Fruit fly (Drosophila melanogaster) whole organism, embryonic: ENCODE results near the gene CG15572.
"Not testable (repeated sequence)": the region's sequence is repeated elsewhere in the genome, so short reads cannot be mapped to it uniquely, and the experiment has no call there.

Experiments used
- Ada2b ChIP-seq: fragments of 200-800 bp; sonication (Bioruptor generic); IDR thresholded peaks from 2 replicates; pipeline ENCODE4 v1.3.6; 2022; ENCODE audit warnings: missing biosample characterization, missing genetic modification characterization
- Aef1 ChIP-seq: fragments of 200-800 bp; sonication (Bioruptor generic); IDR thresholded peaks from 3 replicates; pipeline ENCODE4 v1.3.6; 2022; ENCODE audit warnings: missing biosample characterization, missing genetic modification characterization
- CG1024 ChIP-seq: fragments of 200-800 bp; sonication (Bioruptor generic); IDR thresholded peaks from 2 replicates; pipeline ENCODE4 v1.3.6; 2022; ENCODE audit warnings: missing biosample characterization, missing genetic modification characterization
- CG11085 ChIP-seq: fragments of 200-800 bp; sonication (Bioruptor generic); IDR thresholded peaks from 2 replicates; pipeline ENCODE4 v1.3.6; 2022; ENCODE audit warnings: missing biosample characterization, missing genetic modification characterization
- CG11247 ChIP-seq: fragments of 200-800 bp; sonication (Bioruptor generic); IDR thresholded peaks from 2 replicates; pipeline ENCODE4 v1.3.6; 2022; ENCODE audit warnings: missing biosample characterization, missing genetic modification characterization
- CG14441 ChIP-seq: fragments of 200-800 bp; sonication (Bioruptor generic); IDR thresholded peaks from 2 replicates; pipeline ENCODE4 v1.3.6; 2022; ENCODE audit warnings: missing biosample characterization, missing genetic modification characterization
- CG14667 ChIP-seq: fragments of 200-800 bp; sonication (Bioruptor generic); IDR thresholded peaks from 2 replicates; pipeline ENCODE4 v1.3.6; 2022; ENCODE audit warnings: missing biosample characterization, missing genetic modification characterization
- CG17328 ChIP-seq: fragments of 200-800 bp; sonication (Bioruptor generic); IDR thresholded peaks from 2 replicates; pipeline ENCODE4 v1.3.6; 2022; ENCODE audit warnings: missing biosample characterization, missing genetic modification characterization
- CG31224 ChIP-seq: fragments of 200-800 bp; sonication (Bioruptor generic); IDR thresholded peaks from 2 replicates; pipeline ENCODE4 v1.3.6; 2022; ENCODE audit warnings: missing biosample characterization, missing genetic modification characterization
- CG34422 ChIP-seq: fragments of 200-800 bp; sonication (Bioruptor generic); IDR thresholded peaks from 3 replicates; pipeline ENCODE4 v1.3.6; 2022; ENCODE audit warnings: missing biosample characterization, missing genetic modification characterization
- CG3847 ChIP-seq: fragments of 200-800 bp; sonication (Bioruptor generic); IDR thresholded peaks from 2 replicates; pipeline ENCODE4 v1.3.6; 2022; ENCODE audit warnings: missing biosample characterization, missing genetic modification characterization
- CG4730 ChIP-seq: fragments of 200-800 bp; sonication (Bioruptor generic); IDR thresholded peaks from 2 replicates; pipeline ENCODE4 v1.3.6; 2022; ENCODE audit warnings: missing biosample characterization, missing genetic modification characterization
- CG6272 ChIP-seq: fragments of 200-800 bp; sonication (Bioruptor generic); IDR thresholded peaks from 2 replicates; pipeline ENCODE4 v1.3.6; 2022; ENCODE audit warnings: missing biosample characterization, missing genetic modification characterization
- CG6689 ChIP-seq: fragments of 200-800 bp; sonication (Bioruptor generic); IDR thresholded peaks from 2 replicates; pipeline ENCODE4 v1.3.6; 2022; ENCODE audit warnings: missing biosample characterization, missing genetic modification characterization
- CG8765 ChIP-seq: fragments of 200-800 bp; sonication (Bioruptor generic); IDR thresholded peaks from 2 replicates; pipeline ENCODE4 v1.3.6; 2022; ENCODE audit warnings: missing biosample characterization, missing genetic modification characterization
- CG9215 ChIP-seq: fragments of 200-800 bp; sonication (Bioruptor generic); IDR thresholded peaks from 2 replicates; pipeline ENCODE4 v1.3.6; 2022; ENCODE audit warnings: missing biosample characterization, missing genetic modification characterization
- Dll ChIP-seq: fragments of 200-800 bp; sonication (Bioruptor generic); IDR thresholded peaks from 4 replicates; pipeline ENCODE4 v1.3.6; 2022; ENCODE audit warnings: missing biosample characterization, missing genetic modification characterization; ENCODE audit not compliant: partially characterized antibody
- Drgx ChIP-seq: fragments of 200-800 bp; sonication (Bioruptor generic); IDR thresholded peaks from 2 replicates; pipeline ENCODE4 v1.3.6; 2022; ENCODE audit warnings: missing biosample characterization, missing genetic modification characterization
- E2f1 ChIP-seq: fragments of 200-800 bp; sonication (Bioruptor generic); IDR thresholded peaks from 2 replicates; pipeline ENCODE4 v1.3.6; 2022; ENCODE audit warnings: missing biosample characterization, missing genetic modification characterization
- H2.0 ChIP-seq: fragments of 200-800 bp; sonication (Bioruptor generic); IDR thresholded peaks from 2 replicates; pipeline ENCODE4 v1.3.6; 2022; ENCODE audit warnings: missing biosample characterization, missing genetic modification characterization
- Nf-YA ChIP-seq: fragments of 200-800 bp; sonication (Bioruptor generic); IDR thresholded peaks from 2 replicates; pipeline ENCODE4 v1.3.6; 2022; ENCODE audit warnings: missing biosample characterization, missing genetic modification characterization
- Ptx1 ChIP-seq: fragments of 200-800 bp; sonication (Bioruptor generic); IDR thresholded peaks from 2 replicates; pipeline ENCODE4 v1.3.6; 2022; ENCODE audit warnings: missing biosample characterization, missing genetic modification characterization
- Taf1 ChIP-seq: fragments of 200-800 bp; sonication (Bioruptor generic); IDR thresholded peaks from 2 replicates; pipeline ENCODE4 v1.3.6; 2022; ENCODE audit warnings: missing biosample characterization, missing genetic modification characterization
- Xrp1 ChIP-seq: fragments of 200-800 bp; sonication (Bioruptor generic); IDR thresholded peaks from 2 replicates; pipeline ENCODE4 v1.3.6; 2022; ENCODE audit warnings: missing biosample characterization, missing genetic modification characterization
- al ChIP-seq: fragments of 200-800 bp; sonication (Bioruptor generic); IDR thresholded peaks from 2 replicates; pipeline ENCODE4 v1.3.6; 2022; ENCODE audit warnings: missing biosample characterization, missing genetic modification characterization
- ap ChIP-seq: fragments of 200-800 bp; sonication (Bioruptor generic); IDR thresholded peaks from 2 replicates; pipeline ENCODE4 v1.3.6; 2022; ENCODE audit warnings: missing biosample characterization, missing genetic modification characterization
- ash1 ChIP-seq: fragments of 200-800 bp; sonication (Bioruptor generic); optimal IDR thresholded peaks from 2 replicates; lab custom pipeline; 2018; ENCODE audit warnings: missing biosample characterization, mild to moderate bottlenecking, missing genetic modification characterization
- bbx ChIP-seq: fragments of 200-800 bp; sonication (Bioruptor generic); IDR thresholded peaks from 2 replicates; pipeline ENCODE4 v1.3.6; 2022; ENCODE audit warnings: missing biosample characterization, missing genetic modification characterization; ENCODE audit not compliant: partially characterized antibody
- cas ChIP-seq: fragments of 200-800 bp; sonication (Bioruptor generic); IDR thresholded peaks from 2 replicates; pipeline ENCODE4 v1.3.6; 2022; ENCODE audit warnings: missing biosample characterization, missing genetic modification characterization
- dysf ChIP-seq: fragments of 200-800 bp; sonication (Bioruptor generic); IDR thresholded peaks from 3 replicates; pipeline ENCODE4 v1.3.6; 2022; ENCODE audit warnings: missing biosample characterization, missing genetic modification characterization
- emc ChIP-seq: fragments of 200-800 bp; sonication (Bioruptor generic); optimal IDR thresholded peaks from 2 replicates; lab custom pipeline; 2016; ENCODE audit warnings: missing biosample characterization, missing genetic modification characterization
- fu2 ChIP-seq: fragments of 200-800 bp; sonication (Bioruptor generic); optimal IDR thresholded peaks from 2 replicates; lab custom pipeline; 2016; ENCODE audit warnings: missing biosample characterization, missing genetic modification characterization
- gsb ChIP-seq: fragments of 200-800 bp; sonication (Bioruptor generic); IDR thresholded peaks from 2 replicates; pipeline ENCODE4 v1.3.6; 2022; ENCODE audit warnings: missing biosample characterization, missing genetic modification characterization
- ken ChIP-seq: fragments of 200-800 bp; sonication (Bioruptor generic); IDR thresholded peaks from 3 replicates; pipeline ENCODE4 v1.3.6; 2022; ENCODE audit warnings: missing biosample characterization, missing genetic modification characterization
- pzg ChIP-seq: fragments of 200-800 bp; sonication (Bioruptor generic); optimal IDR thresholded peaks from 3 replicates; lab custom pipeline; 2018; ENCODE audit warnings: missing biosample characterization, mild to moderate bottlenecking, missing genetic modification characterization, moderate library complexity
- ranshi ChIP-seq: fragments of 200-800 bp; sonication (Bioruptor generic); IDR thresholded peaks from 2 replicates; pipeline ENCODE4 v1.3.6; 2022; ENCODE audit warnings: missing biosample characterization, missing genetic modification characterization
- rib ChIP-seq: fragments of 200-800 bp; sonication (Bioruptor generic); IDR thresholded peaks from 2 replicates; pipeline ENCODE4 v1.3.6; 2022; ENCODE audit warnings: missing biosample characterization, missing genetic modification characterization
- sens ChIP-seq: fragments of 200-800 bp; sonication (Bioruptor generic); peaks from one replicate; lab custom pipeline; 2016; ENCODE audit warnings: missing biosample characterization, missing genetic modification characterization
- sens-2 ChIP-seq: fragments of 200-800 bp; sonication (Bioruptor generic); IDR thresholded peaks from 2 replicates; pipeline ENCODE4 v1.3.6; 2022; ENCODE audit warnings: missing biosample characterization, missing genetic modification characterization
- slbo ChIP-seq: fragments of 200-800 bp; sonication (Bioruptor generic); IDR thresholded peaks from 2 replicates; pipeline ENCODE4 v1.3.6; 2022; ENCODE audit warnings: missing biosample characterization, missing genetic modification characterization
- wdn ChIP-seq: fragments of 200-800 bp; sonication (Bioruptor generic); IDR thresholded peaks from 2 replicates; pipeline ENCODE4 v1.3.6; 2022; ENCODE audit warnings: missing biosample characterization, missing genetic modification characterization

CG15572 gene

dm6 chrX:4318001-4318400, 49.5 kb downstream of the CG15572 start (continued):
- TF ChIP-seq CG17328 (GFP tag; lab: Robert Waterston, UW) (peak; percentile 45; the same call in 1 of the 2 replicates), CG4730 (GFP tag; lab: Robert Waterston, UW) (peak; percentile 51; the same call in 1 of the 2 replicates), rib (0 out of 2 replicates have a peak, but pooled peaks have one; percentile 40), sens (GFP tag; lab: Kevin White, UChicago) (peak; percentile 51), gsb (peak; percentile 21; the same call in 1 of the 2 replicates), al (GFP tag; lab: Robert Waterston, UW) (peak; percentile 42; the same call in 1 of the 2 replicates), CG8765 (peak; percentile 35; the same call in 1 of the 2 replicates), Dll (GFP tag; lab: Robert Waterston, UW) (0 out of 4 replicates have a peak, but pooled peaks have one; percentile 23), bbx (GFP tag; lab: Robert Waterston, UW) (0 out of 2 replicates have a peak, but pooled peaks have one; percentile 4), Nf-YA (GFP tag; lab: Robert Waterston, UW) (peak; percentile 32; the same call in 1 of the 2 replicates), cas (peak; percentile 29; the same call in 1 of the 2 replicates), Xrp1 (peak; percentile 48; the same call in 1 of the 2 replicates), CG34422 (peak; percentile 71), E2f1 (GFP tag; lab: Robert Waterston, UW) (peak; percentile 36; the same call in 1 of the 2 replicates), Drgx (peak; percentile 39; the same call in 1 of the 2 replicates), slbo (GFP tag; lab: Robert Waterston, UW) (peak; percentile 79), CG1024 (GFP tag; lab: Robert Waterston, UW) (peak; percentile 51), ken (GFP tag; lab: Robert Waterston, UW) (peak; percentile 56; the same call in 1 of the 3 replicates), H2.0 (GFP tag; lab: Robert Waterston, UW) (peak; percentile 53; the same call in 1 of the 2 replicates), ranshi (GFP tag; lab: Robert Waterston, UW) (peak; percentile 64; the same call in 1 of the 2 replicates), ap (GFP tag; lab: Robert Waterston, UW) (peak; percentile 42; the same call in 1 of the 2 replicates), dysf (GFP tag; lab: Robert Waterston, UW) (peak; percentile 58; the same call in 2 of the 3 replicates), Aef1 (GFP tag; lab: Robert Waterston, UW) (peak; percentile 60), wdn (0 out of 2 replicates have a peak, but pooled peaks have one; percentile 39), CG14667 (peak; percentile 52), CG9215 (GFP tag; lab: Robert Waterston, UW) (peak; percentile 54), sens-2 (0 out of 2 replicates have a peak, but pooled peaks have one; percentile 34), CG6689 (peak; percentile 90), CG3847 (GFP tag; lab: Robert Waterston, UW) (peak; percentile 46), CG6272 (GFP tag; lab: Robert Waterston, UW) (peak; percentile 63), pzg (GFP tag; lab: Kevin White, UChicago) (peak; percentile 10), Ada2b (peak; percentile 71), Ptx1 (GFP tag; lab: Robert Waterston, UW) (peak; percentile 76), Taf1 (GFP tag; lab: Robert Waterston, UW) (peak; percentile 67; the same call in 1 of the 2 replicates), CG31224 (peak; percentile 46), CG11247 (GFP tag; lab: Robert Waterston, UW) (peak; percentile 52; the same call in 1 of the 2 replicates), CG14441 (GFP tag; lab: Robert Waterston, UW) (peak; percentile 74), CG11085 (GFP tag; lab: Robert Waterston, UW) (0 out of 2 replicates have a peak, but pooled peaks have one; percentile 35)

DNA sequence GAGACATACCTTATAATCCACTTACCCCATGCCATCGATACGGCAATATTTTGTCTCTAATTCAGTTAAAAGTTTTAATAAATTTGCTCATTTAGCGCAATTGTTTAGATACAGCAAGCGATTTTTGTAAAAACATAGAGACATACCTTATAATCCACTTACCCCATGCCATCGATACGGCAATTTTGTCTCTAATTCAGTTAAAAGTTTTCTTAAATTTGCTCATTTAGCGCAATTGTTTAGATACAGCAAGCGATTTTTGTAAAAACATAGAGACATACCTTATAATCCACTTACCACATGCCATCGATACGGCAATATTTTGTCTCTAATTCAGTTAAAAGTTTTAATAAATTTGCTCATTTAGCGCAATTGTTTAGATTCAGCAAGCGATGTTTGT, 50.2 kb downstream of the CG15572 start, which contains the start of gene mei-9:
mei-9 (minus strand) TSS at position 101 of the 400 bp plus-strand sequence.
- not testable (repeated sequence) for TF ChIP-seq fu2, emc, ash1 (GFP tag; lab: Kevin White, UChicago)
